2 fruit fly cellular contexts compared by ENCODE assay signal in the genomic region with DNA sequence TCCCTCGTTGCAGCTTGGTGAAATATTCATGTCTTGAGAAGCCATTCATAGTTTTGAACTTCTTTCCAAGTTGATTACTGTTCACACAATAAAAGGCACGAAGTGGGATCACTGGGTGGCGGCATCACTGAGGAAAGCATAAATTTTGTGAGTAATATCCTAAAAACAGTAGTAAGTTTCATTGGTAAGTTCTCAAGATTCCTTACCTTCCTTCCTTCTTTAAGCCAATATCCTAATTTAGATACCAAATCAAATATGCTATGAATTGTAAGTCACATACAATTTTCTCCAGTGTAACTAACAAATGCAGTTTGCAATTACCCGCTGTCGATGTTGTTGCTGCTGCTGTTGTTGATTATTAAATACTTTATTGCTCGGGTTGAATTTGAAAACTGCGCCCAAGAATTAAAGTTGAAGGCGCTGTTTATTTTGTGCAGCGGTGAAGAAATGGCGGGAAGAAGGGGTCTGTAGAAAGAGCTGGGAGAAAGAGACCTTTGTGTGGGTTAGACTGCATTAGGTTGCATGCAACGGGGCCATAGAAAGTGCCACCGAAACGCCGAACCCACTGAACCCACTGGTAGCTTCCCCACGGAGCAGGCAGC.
TF ChIP-seq lines count a peak whose summit lies in the region.

No protein-coding gene starts in this region.

TF ChIP-seq in whole organism, embryonic, 481 proteins besides CTCF, POLR2A, EP300 and RAD21 (continued from another document):
- TF ChIP-seq dysf (GFP tag; IDR thresholded peaks at IDR 0.05; lab: Robert Waterston, UW) (no peak), CG12391 (tag; optimal IDR thresholded peaks at IDR 0.05; lab: Kevin White, UChicago) (peak; percentile 11), CG6689 (GFP tag; IDR thresholded peaks at IDR 0.05; lab: Robert Waterston, UW) (no peak), trh (GFP tag; optimal IDR thresholded peaks at IDR 0.05; lab: Kevin White, UChicago) (no peak), lov (optimal IDR thresholded peaks at IDR 0.05; lab: Kevin White, UChicago) (no peak), lov (GFP tag; IDR thresholded peaks at IDR 0.05; lab: Robert Waterston, UW) (0 out of 3 replicates have a peak, but pooled peaks have one; percentile 65), CG12219 (GFP tag; optimal IDR thresholded peaks at IDR 0.05; lab: Kevin White, UChicago) (no peak), Scr (GFP tag; IDR thresholded peaks at IDR 0.05; lab: Robert Waterston, UW; ENCODE audit: partially characterized antibody) (no peak), vvl (GFP tag; IDR thresholded peaks at IDR 0.05; lab: Robert Waterston, UW) (0 out of 2 replicates have a peak, but pooled peaks have one; percentile 24), CG11723 (GFP tag; optimal IDR thresholded peaks at IDR 0.05; lab: Kevin White, UChicago) (no peak), gem (tag; optimal IDR thresholded peaks at IDR 0.05; lab: Kevin White, UChicago) (peak; percentile 43), CG17359 (tag; optimal IDR thresholded peaks at IDR 0.05; lab: Kevin White, UChicago) (peak; percentile 8), Sox102F (GFP tag; optimal IDR thresholded peaks at IDR 0.05; lab: Kevin White, UChicago) (peak; percentile 40), Bdp1 (GFP tag; optimal IDR thresholded peaks at IDR 0.05; lab: Kevin White, UChicago) (no peak), dmrt11E (tag; optimal IDR thresholded peaks at IDR 0.05; lab: Kevin White, UChicago) (peak; percentile 40), bsh (GFP tag; optimal IDR thresholded peaks at IDR 0.05; lab: Kevin White, UChicago) (peak in 1 of 2 experiments; percentile 56), CG7745 (tag; optimal IDR thresholded peaks at IDR 0.05; lab: Kevin White, UChicago) (no peak), pb (GFP tag; optimal IDR thresholded peaks at IDR 0.05; lab: Kevin White, UChicago) (no peak), CG5245 (GFP tag; optimal IDR thresholded peaks at IDR 0.05; lab: Kevin White, UChicago) (no peak), CG14710 (tag; optimal IDR thresholded peaks at IDR 0.05; lab: Kevin White, UChicago) (peak; percentile 7), Xrp1 (GFP tag; IDR thresholded peaks at IDR 0.05; lab: Robert Waterston, UW) (peak; percentile 26; the same call in 1 of the 2 replicates), cas (GFP tag; IDR thresholded peaks at IDR 0.05; lab: Robert Waterston, UW) (no peak), Drgx (GFP tag; IDR thresholded peaks at IDR 0.05; lab: Robert Waterston, UW) (peak; percentile 39; the same call in 1 of the 2 replicates), Atf6 (GFP tag; IDR thresholded peaks at IDR 0.05; lab: Robert Waterston, UW) (no peak), Poxn (GFP tag; IDR thresholded peaks at IDR 0.05; lab: Robert Waterston, UW) (no peak), CG18262 (tag; optimal IDR thresholded peaks at IDR 0.05; lab: Kevin White, UChicago) (peak; percentile 34), ro (GFP tag; IDR thresholded peaks at IDR 0.05; lab: Robert Waterston, UW) (no peak), NK7.1 (GFP tag; optimal IDR thresholded peaks at IDR 0.05; lab: Kevin White, UChicago) (no peak)
TF ChIP-seq in whole organism, embryonic: peak in this region for 22.

TF ChIP-seq in whole organism, prepupa, 60 proteins besides CTCF, POLR2A, EP300 and RAD21 (continued from another document):
- TF ChIP-seq achi (GFP tag; optimal IDR thresholded peaks at IDR 0.05; lab: Kevin White, UChicago) (peak; percentile 36), fd85E (GFP tag; optimal IDR thresholded peaks at IDR 0.05; lab: Kevin White, UChicago) (no peak), CG11902 (GFP tag; optimal IDR thresholded peaks at IDR 0.05; lab: Kevin White, UChicago) (no peak), lz (GFP tag; optimal IDR thresholded peaks at IDR 0.05; lab: Kevin White, UChicago) (no peak), CG32006 (GFP tag; optimal IDR thresholded peaks at IDR 0.05; lab: Kevin White, UChicago) (peak; percentile 74), topi (GFP tag; optimal IDR thresholded peaks at IDR 0.05; lab: Kevin White, UChicago) (no peak), CG7368 (GFP tag; optimal IDR thresholded peaks at IDR 0.05; lab: Kevin White, UChicago) (no peak), esn (GFP tag; optimal IDR thresholded peaks at IDR 0.05; lab: Kevin White, UChicago) (no peak), vri (GFP tag; optimal IDR thresholded peaks at IDR 0.05; lab: Kevin White, UChicago) (no peak), CG15336 (GFP tag; IDR thresholded peaks at IDR 0.05; lab: Robert Waterston, UW) (peak; percentile 61), spab (GFP tag; optimal IDR thresholded peaks at IDR 0.05; lab: Kevin White, UChicago) (no peak), salr (GFP tag; optimal IDR thresholded peaks at IDR 0.05; lab: Kevin White, UChicago) (no peak), Ets96B (tag; optimal IDR thresholded peaks at IDR 0.05; lab: Kevin White, UChicago) (peak; percentile 47), Sox102F (GFP tag; optimal IDR thresholded peaks at IDR 0.05; lab: Kevin White, UChicago) (no peak), CG11762 (GFP tag; optimal IDR thresholded peaks at IDR 0.05; lab: Kevin White, UChicago; ENCODE audit: insufficient read depth) (no peak), Met (GFP tag; optimal IDR thresholded peaks at IDR 0.05; lab: Kevin White, UChicago) (peak; percentile 14), CG1621 (tag; optimal IDR thresholded peaks at IDR 0.05; lab: Kevin White, UChicago) (no peak), Hr4 (GFP tag; optimal IDR thresholded peaks at IDR 0.05; lab: Kevin White, UChicago) (peak; percentile 65), pdm3 (GFP tag; optimal IDR thresholded peaks at IDR 0.05; lab: Kevin White, UChicago) (peak; percentile 39), CG6808 (GFP tag; optimal IDR thresholded peaks at IDR 0.05; lab: Kevin White, UChicago) (peak; percentile 20), Gug (GFP tag; IDR thresholded peaks at IDR 0.05; lab: Robert Waterston, UW) (peak; percentile 58), Sox14 (GFP tag; optimal IDR thresholded peaks at IDR 0.05; lab: Kevin White, UChicago) (peak; percentile 40), CG8119 (GFP tag; IDR thresholded peaks at IDR 0.05; lab: Robert Waterston, UW) (peak; percentile 72), CG9139 (GFP tag; optimal IDR thresholded peaks at IDR 0.05; lab: Kevin White, UChicago) (no peak), Sox15 (GFP tag; optimal IDR thresholded peaks at IDR 0.05; lab: Kevin White, UChicago) (no peak), CG3032 (tag; optimal IDR thresholded peaks at IDR 0.05; lab: Kevin White, UChicago) (peak; percentile 28), CG10631 (GFP tag; optimal IDR thresholded peaks at IDR 0.05; lab: Kevin White, UChicago) (no peak), CG6854 (GFP tag; optimal IDR thresholded peaks at IDR 0.05; lab: Kevin White, UChicago) (no peak), fd59A (GFP tag; optimal IDR thresholded peaks at IDR 0.05; lab: Kevin White, UChicago) (no peak)
